Worm (Caenorhabditis elegans) whole organism, early embryonic: Measurements from ENCODE around the gene pcyt-1.

Source experiments
- B0310.2 ChIP-seq: sonication (generic microtip); optimal IDR thresholded peaks from 2 replicates; lab custom pipeline; 2016; ENCODE audit warnings: mild to moderate bottlenecking, missing genetic modification characterization, missing compliant biosample characterization
- F13C5.2 ChIP-seq: sonication (generic microtip); optimal IDR thresholded peaks from 2 replicates; lab custom pipeline; 2017; ENCODE audit warnings: mild to moderate bottlenecking, missing genetic modification characterization, inconsistent platforms, missing compliant biosample characterization
- ama-1 ChIP-seq: fragments of 150-350 bp; optimal IDR thresholded peaks from 2 replicates; lab custom pipeline; 2014
- ceh-36 ChIP-seq: sonication (generic microtip); optimal IDR thresholded peaks from 2 replicates; lab custom pipeline; 2016; ENCODE audit warnings: missing genetic modification characterization, inconsistent platforms, missing compliant biosample characterization
- flt-1 ChIP-seq: fragments of 200-800 bp; sonication (Bioruptor generic); IDR thresholded peaks from 2 replicates; pipeline ENCODE4 v1.3.6; 2022; ENCODE audit warnings: missing genetic modification characterization, missing compliant biosample characterization
- hnd-1 ChIP-seq: sonication (generic microtip); optimal IDR thresholded peaks from 2 replicates; lab custom pipeline; 2016; ENCODE audit warnings: missing genetic modification characterization, missing compliant biosample characterization
- sea-1 ChIP-seq: fragments of 200-800 bp; sonication (Bioruptor generic); conservative IDR thresholded peaks from 2 replicates; pipeline ENCODE4 v1.3.6; 2022; ENCODE audit warnings: missing genetic modification characterization, missing compliant biosample characterization
- tbx-11 ChIP-seq: fragments of 200-800 bp; sonication (Bioruptor generic); IDR thresholded peaks from 2 replicates; pipeline ENCODE4 v1.3.6; 2022; ENCODE audit warnings: missing genetic modification characterization, missing compliant biosample characterization
- tbx-37 ChIP-seq: fragments of 200-800 bp; sonication (Bioruptor generic); conservative IDR thresholded peaks from 2 replicates; pipeline ENCODE4 v1.3.6; 2022; ENCODE audit warnings: missing genetic modification reagents, missing genetic modification characterization, missing compliant biosample characterization

- TF ChIP-seq ama-1 (no peak), tbx-11 (no peak), F13C5.2 (tag; lab: Kevin White, UChicago) (no peak), B0310.2 (no peak), flt-1 (GFP tag; lab: Robert Waterston, UW) (no peak), sea-1 (GFP tag; lab: Robert Waterston, UW) (no peak), ceh-36 (tag; lab: Kevin White, UChicago) (no peak), tbx-37 (GFP tag; lab: Robert Waterston, UW) (no peak), hnd-1 (no peak)
These were observed 8.7 kb upstream of the pcyt-1 start for ce11 chrX:7563425-7563824.
